Fruit fly (Drosophila melanogaster): ENCODE measurements around the gene Tango10.
A peak's percentile ranks its signal among the peaks of the same experiment; 100 is the strongest.

The Tango10 gene

DNA sequence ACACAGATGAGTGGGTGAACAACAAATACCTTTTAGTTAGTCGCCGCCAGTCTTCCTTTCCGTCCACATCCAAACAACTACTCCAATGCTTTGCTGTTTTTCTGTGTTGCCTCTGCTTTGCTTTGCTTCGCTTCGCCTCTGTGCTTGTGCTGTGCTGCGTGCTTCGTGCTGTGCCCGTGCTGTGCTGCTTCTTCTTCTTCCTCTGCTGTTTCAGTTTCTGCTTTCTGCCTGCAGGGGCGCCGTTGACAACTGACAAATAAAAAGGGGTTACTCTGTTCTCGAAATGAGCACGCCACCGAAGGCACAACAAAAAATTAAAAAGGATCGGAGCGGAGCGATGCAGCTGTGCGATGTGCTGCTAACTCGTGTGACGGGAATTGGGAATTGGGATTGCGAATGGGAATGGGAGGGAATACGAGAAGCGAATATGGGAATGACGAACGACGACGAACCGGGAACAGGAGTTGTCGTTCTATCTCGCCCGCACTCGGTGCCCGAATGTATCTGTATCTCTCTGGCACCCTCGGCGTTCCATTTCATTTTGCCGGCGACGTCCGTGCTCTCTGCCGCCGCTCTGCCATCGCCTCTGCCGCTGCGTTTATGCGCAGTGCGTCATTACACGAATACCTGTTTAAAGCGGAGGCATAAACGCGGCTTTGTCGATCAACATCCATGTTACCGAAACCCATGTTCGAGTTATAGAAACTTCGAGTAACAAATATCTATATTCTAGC is 5.3 kb upstream of the Tango10 start (continued):
- TF ChIP-seq CG8359 (GFP tag; optimal IDR thresholded peaks at IDR 0.05; ENCODE audit: borderline replicate concordance): no peak
- peak; percentile 63; the same call in 1 of the 2 replicates for TF ChIP-seq CG31441 (GFP tag; IDR thresholded peaks at IDR 0.05)
- TF ChIP-seq CG15601 (tag; optimal IDR thresholded peaks at IDR 0.05): no peak
- peak; percentile 67 for TF ChIP-seq Dek (tag; optimal IDR thresholded peaks at IDR 0.05)
- TF ChIP-seq Dp (GFP tag; optimal IDR thresholded peaks at IDR 0.05): no peak
- no peak for TF ChIP-seq crol (GFP tag; IDR thresholded peaks at IDR 0.05)
- no peak for TF ChIP-seq tin (GFP tag; optimal IDR thresholded peaks at IDR 0.05)
- TF ChIP-seq CG3995 (GFP tag; optimal IDR thresholded peaks at IDR 0.05): no peak
- no peak for TF ChIP-seq HLHmδ (GFP tag; optimal IDR thresholded peaks at IDR 0.05)
- TF ChIP-seq Eip74EF (GFP tag; optimal IDR thresholded peaks at IDR 0.05): peak in 1 of 2 experiments; percentile 46
- TF ChIP-seq repo (GFP tag; optimal IDR thresholded peaks at IDR 0.05): no peak
- no peak for TF ChIP-seq Tbp (GFP tag; optimal IDR thresholded peaks at IDR 0.05)
- no peak for TF ChIP-seq CG18764 (GFP tag; optimal IDR thresholded peaks at IDR 0.05)
- peak; percentile 82 for TF ChIP-seq CG14441 (GFP tag; IDR thresholded peaks at IDR 0.05)
- TF ChIP-seq Myb (GFP tag; optimal IDR thresholded peaks at IDR 0.05): peak; percentile 64
- no peak for TF ChIP-seq CG17328 (GFP tag; IDR thresholded peaks at IDR 0.05)
- peak; percentile 77 for TF ChIP-seq D19A (tag; optimal IDR thresholded peaks at IDR 0.05)
- TF ChIP-seq Ada2b (GFP tag; IDR thresholded peaks at IDR 0.05): 0 out of 2 replicates have a peak, but pooled peaks have one; percentile 51
- peak; percentile 61 for TF ChIP-seq nmo (GFP tag; optimal IDR thresholded peaks at IDR 0.05)
- TF ChIP-seq CG12155 (GFP tag; optimal IDR thresholded peaks at IDR 0.05): no peak
- peak; percentile 42 for TF ChIP-seq BtbVII (GFP tag; optimal IDR thresholded peaks at IDR 0.05)
- TF ChIP-seq hbn (GFP tag; IDR thresholded peaks at IDR 0.05; ENCODE audit: partially characterized antibody): no peak
- 0 out of 2 replicates have a peak, but pooled peaks have one; percentile 2 for TF ChIP-seq aop (GFP tag; IDR thresholded peaks at IDR 0.05)
- TF ChIP-seq chinmo (GFP tag; IDR thresholded peaks at IDR 0.05; ENCODE audit: partially characterized antibody): 0 out of 4 replicates have a peak, but pooled peaks have one; percentile 65
- no peak for TF ChIP-seq gcm2 (GFP tag; optimal IDR thresholded peaks at IDR 0.05)
- peak; percentile 73 for TF ChIP-seq CG8924 (tag; optimal IDR thresholded peaks at IDR 0.05)
- 0 out of 3 replicates have a peak, but pooled peaks have one; percentile 35 for TF ChIP-seq CG16813 (GFP tag; IDR thresholded peaks at IDR 0.05; ENCODE audit: partially characterized antibody)
- TF ChIP-seq psq (GFP tag; optimal IDR thresholded peaks at IDR 0.05): peak; percentile 95
- TF ChIP-seq ssp (GFP tag; IDR thresholded peaks at IDR 0.05): peak; percentile 13; the same call in 1 of the 2 replicates
- TF ChIP-seq mirr (GFP tag; optimal IDR thresholded peaks at IDR 0.05): peak; percentile 8
- TF ChIP-seq chn (GFP tag; optimal IDR thresholded peaks at IDR 0.05): peak; percentile 25
- TF ChIP-seq CG9817 (tag; optimal IDR thresholded peaks at IDR 0.05): peak; percentile 51
- peak; percentile 79 for TF ChIP-seq pho (GFP tag; optimal IDR thresholded peaks at IDR 0.05)
- no peak for TF ChIP-seq inv (GFP tag; IDR thresholded peaks at IDR 0.05; ENCODE audit: partially characterized antibody)
- TF ChIP-seq Pdp1 (GFP tag; optimal IDR thresholded peaks at IDR 0.05): peak in 1 of 2 experiments; percentile 40
- TF ChIP-seq CG7357 (GFP tag; IDR thresholded peaks at IDR 0.05): peak; percentile 46; the same call in 1 of the 3 replicates
- peak; percentile 50 for TF ChIP-seq HLH3B (GFP tag; IDR thresholded peaks at IDR 0.05)
- no peak for TF ChIP-seq cg (GFP tag; optimal IDR thresholded peaks at IDR 0.05)
- TF ChIP-seq Sox102F (GFP tag; optimal IDR thresholded peaks at IDR 0.05): peak; percentile 72
- peak; percentile 64 for TF ChIP-seq schlank (tag; optimal IDR thresholded peaks at IDR 0.05)
- TF ChIP-seq prd (optimal IDR thresholded peaks at IDR 0.05): no peak
- TF ChIP-seq prd (GFP tag; IDR thresholded peaks at IDR 0.05): peak; percentile 77
- TF ChIP-seq CG31388 (GFP tag; optimal IDR thresholded peaks at IDR 0.05): no peak
- peak; percentile 47 for TF ChIP-seq maf-S (GFP tag; optimal IDR thresholded peaks at IDR 0.05)
- peak; percentile 54 for TF ChIP-seq Mad (GFP tag; optimal IDR thresholded peaks at IDR 0.05)
- TF ChIP-seq Mrtf (GFP tag; IDR thresholded peaks at IDR 0.05): peak; percentile 66
- peak; percentile 54 for TF ChIP-seq Nf-YB (GFP tag; optimal IDR thresholded peaks at IDR 0.05)
- no peak for TF ChIP-seq CG33557 (GFP tag; optimal IDR thresholded peaks at IDR 0.05)
- peak; percentile 39 for TF ChIP-seq CG4328 (GFP tag; optimal IDR thresholded peaks at IDR 0.05)
